Worm (Caenorhabditis elegans): ENCODE data around the gene elo-7.

- TF ChIP-seq bed-3 (GFP tag; optimal IDR thresholded peaks at IDR 0.05), result no peak
- no peak for TF ChIP-seq flh-1 (GFP tag; optimal IDR thresholded peaks at IDR 0.05)
- no peak for TF ChIP-seq unc-39 (tag; optimal IDR thresholded peaks at IDR 0.05)
- TF ChIP-seq snpc-4 (tag; optimal IDR thresholded peaks at IDR 0.05), result no peak
- no peak for TF ChIP-seq ceh-39 (tag; optimal IDR thresholded peaks at IDR 0.05)
- TF ChIP-seq zip-8 (tag; optimal IDR thresholded peaks at IDR 0.05), result no peak
- TF ChIP-seq M03D4.4 (tag; optimal IDR thresholded peaks at IDR 0.05), result no peak
Measured at ce11 chrIV:9480936-9481335, 48.8 kb upstream of the elo-7 start, which contains the start of gene cng-3.

All from whole organism, mixed stage, embryonic.